Fruit fly (Drosophila melanogaster): ENCODE measurements around the gene CG1486.

CG1486 gene

DNA sequence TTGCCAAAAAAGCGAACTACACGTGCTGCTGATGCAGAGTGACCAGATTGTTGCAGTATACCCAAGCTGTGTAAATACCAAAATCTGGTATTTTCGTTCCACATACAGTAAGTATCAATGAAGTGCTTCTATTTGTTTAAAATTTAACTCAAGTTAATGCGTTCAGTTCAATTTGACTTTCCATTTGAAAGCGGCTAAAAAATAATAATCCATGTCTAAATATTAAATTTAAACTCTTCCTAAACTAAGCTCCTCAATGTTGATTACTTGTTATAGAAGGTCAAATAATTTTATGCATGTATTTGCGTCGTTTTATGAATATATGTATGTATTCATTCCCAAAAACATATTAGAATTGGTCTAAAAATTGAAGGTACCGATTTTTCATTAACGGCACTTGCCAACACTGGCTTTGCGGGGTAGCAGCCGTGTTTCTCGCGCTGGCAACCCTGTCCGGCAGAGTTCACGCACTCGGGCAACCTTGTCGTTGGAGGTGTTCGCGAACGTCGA is 26.0 kb downstream of the CG1486 start, which contains the start of the genes peng and sol (continued):
- TF ChIP-seq CG9797 (GFP tag; optimal IDR thresholded peaks at IDR 0.05) (peak; percentile 71), CoRest (tag; optimal IDR thresholded peaks at IDR 0.05) (peak; percentile 85)

DNA sequence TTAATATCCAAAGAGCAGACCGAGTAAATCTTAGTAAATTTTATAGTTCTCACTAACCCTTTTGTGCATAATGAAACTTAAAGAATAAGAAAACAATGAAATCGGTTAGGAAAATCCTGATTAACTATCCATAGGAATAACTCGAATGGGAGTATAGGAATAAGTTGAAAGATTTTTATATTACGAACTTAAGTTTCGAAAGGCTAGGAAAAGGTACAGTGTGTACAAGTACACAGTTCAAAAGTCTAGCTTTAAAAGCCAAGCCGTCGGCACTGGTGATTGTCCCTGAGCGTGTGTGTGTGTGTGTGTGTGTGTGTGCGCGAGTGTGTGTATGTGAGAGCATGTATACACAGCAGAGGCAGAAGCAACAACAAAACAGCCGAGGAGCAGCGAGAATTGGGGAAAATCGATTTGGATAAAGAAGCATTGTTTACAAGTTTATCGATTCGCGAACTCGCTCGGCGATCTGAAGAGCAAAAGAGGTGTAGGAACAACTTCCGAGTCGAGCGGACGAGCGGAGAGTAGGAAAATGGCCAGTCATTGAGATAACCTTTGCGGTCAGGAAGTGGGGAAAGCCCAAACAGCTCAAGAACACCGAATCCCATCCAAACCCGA is 27.5 kb downstream of the CG1486 start:
- TF ChIP-seq grau (tag; optimal IDR thresholded peaks at IDR 0.05) (peak; percentile 15), Sry-β (GFP tag; optimal IDR thresholded peaks at IDR 0.05) (peak; percentile 89), gro (GFP tag; optimal IDR thresholded peaks at IDR 0.05) (no peak), br (optimal IDR thresholded peaks at IDR 0.05) (no peak), Ets65A (GFP tag) (peak; percentile 35), Xrp1 (GFP tag; IDR thresholded peaks at IDR 0.05) (no peak), Sox100B (GFP tag; optimal IDR thresholded peaks at IDR 0.05) (no peak), MESR4 (GFP tag; optimal IDR thresholded peaks at IDR 0.05) (peak; percentile 9), cg (GFP tag; optimal IDR thresholded peaks at IDR 0.05) (peak; percentile 77), caup (GFP tag; optimal IDR thresholded peaks at IDR 0.05; ENCODE audit: severe bottlenecking) (no peak), sens (GFP tag) (peak; percentile 63), psq (GFP tag; optimal IDR thresholded peaks at IDR 0.05) (no peak), row (GFP tag; IDR thresholded peaks at IDR 0.05) (peak; percentile 51; the same call in 2 of the 3 replicates), MBD-R2 (GFP tag; IDR thresholded peaks at IDR 0.05) (peak; percentile 55), CG4360 (GFP tag; IDR thresholded peaks at IDR 0.05) (peak; percentile 40; the same call in 1 of the 2 replicates), onecut (GFP tag; IDR thresholded peaks at IDR 0.05) (peak; percentile 99), CG17612 (GFP tag; IDR thresholded peaks at IDR 0.05) (no peak)

DNA sequence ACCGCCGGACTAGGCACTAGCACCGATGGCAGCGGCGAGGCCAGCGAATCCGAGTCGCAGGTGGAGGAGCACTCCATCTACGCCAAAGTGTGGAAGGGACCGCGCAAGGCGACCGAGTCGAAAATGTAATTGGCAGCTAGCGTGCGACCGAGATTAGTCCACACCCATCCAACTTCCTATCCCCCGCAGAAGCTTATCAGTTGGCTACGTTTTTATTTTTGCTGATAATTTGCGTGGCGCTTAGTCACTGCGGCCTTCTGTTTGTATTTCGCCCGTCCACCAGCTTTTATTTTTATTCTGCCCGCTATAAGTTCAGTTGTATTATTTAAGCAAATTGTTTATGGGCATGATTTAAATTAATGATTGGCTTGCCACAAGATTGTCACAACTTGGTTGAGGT is 29.7 kb downstream of the CG1486 start:
- TF ChIP-seq CG1529 (GFP tag; optimal IDR thresholded peaks at IDR 0.05) = no peak
- peak; percentile 71 for TF ChIP-seq exex (tag; optimal IDR thresholded peaks at IDR 0.05)
- 0 out of 2 replicates have a peak, but pooled peaks have one; percentile 21 for TF ChIP-seq GATAe (GFP tag; conservative IDR thresholded peaks at IDR 0.05)
- TF ChIP-seq sug (tag; optimal IDR thresholded peaks at IDR 0.05) = peak; percentile 98
- TF ChIP-seq CG34376 (GFP tag; optimal IDR thresholded peaks at IDR 0.05) = peak; percentile 29
- no peak for TF ChIP-seq chif (GFP tag; optimal IDR thresholded peaks at IDR 0.05)

DNA sequence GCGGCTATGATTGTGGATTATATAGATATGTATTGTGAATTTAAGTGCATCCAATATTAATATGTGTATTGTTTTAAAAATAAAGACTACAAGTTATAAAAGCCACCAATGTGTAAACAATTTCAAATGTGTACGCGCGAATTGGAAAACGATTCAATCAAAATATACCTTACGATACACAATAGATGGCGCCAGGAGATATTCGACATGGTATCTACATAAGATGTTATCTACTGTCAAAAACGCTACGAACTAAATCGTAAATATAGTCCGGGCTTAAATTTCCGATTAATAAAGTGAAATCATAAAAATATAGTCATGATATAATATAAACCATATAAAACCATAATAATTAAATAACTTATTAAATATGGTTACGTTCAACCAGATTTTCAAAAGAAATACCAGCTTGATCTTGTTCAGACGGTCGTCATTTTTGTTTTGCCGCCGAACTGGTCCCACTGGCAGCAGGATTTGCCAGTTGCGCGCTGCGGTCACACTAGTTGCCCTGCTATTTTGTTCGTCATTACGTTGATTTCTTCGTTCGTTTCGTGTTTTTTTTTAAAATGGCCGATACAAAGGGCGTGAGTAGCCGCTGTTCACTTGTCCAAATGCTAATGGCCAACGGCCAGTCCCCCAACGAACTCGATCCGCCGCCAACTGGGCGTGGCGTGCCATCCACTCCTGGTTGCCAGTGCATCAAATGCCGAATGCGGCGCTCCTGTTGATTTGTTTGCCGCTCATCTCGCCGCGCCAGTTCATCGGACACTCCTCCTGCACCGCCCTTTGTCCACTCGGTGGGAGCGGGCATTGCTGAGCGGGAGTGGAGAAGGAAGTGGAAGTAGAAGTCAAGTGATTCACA is 34.2 kb downstream of the CG1486 start, which contains the start of gene Septin1:
Gene Septin1, plus strand, starts transcription at position 477 of the 862 bp plus-strand sequence.
- TF ChIP-seq CG9797 (GFP tag; optimal IDR thresholded peaks at IDR 0.05) = peak; percentile 94
- peak; percentile 77 for TF ChIP-seq pzg (GFP tag; optimal IDR thresholded peaks at IDR 0.05)
- peak; percentile 9 for TF ChIP-seq Med (GFP tag)
- no peak for TF ChIP-seq Myb (GFP tag; optimal IDR thresholded peaks at IDR 0.05)
- TF ChIP-seq Sin3A (optimal IDR thresholded peaks at IDR 0.05) = peak; percentile 14
- peak; percentile 57 for TF ChIP-seq CG14710 (tag; optimal IDR thresholded peaks at IDR 0.05)
- TF ChIP-seq CG11723 (GFP tag; optimal IDR thresholded peaks at IDR 0.05) = no peak
- peak; percentile 83 for TF ChIP-seq E2f2 (GFP tag; IDR thresholded peaks at IDR 0.05)
- no peak for TF ChIP-seq wdn (GFP tag; IDR thresholded peaks at IDR 0.05)
- TF ChIP-seq CG12659 (GFP tag; optimal IDR thresholded peaks at IDR 0.05) = peak; percentile 54
- TF ChIP-seq fd96Cb (tag; optimal IDR thresholded peaks at IDR 0.05) = no peak
- TF ChIP-seq CG2712 (tag; optimal IDR thresholded peaks at IDR 0.05) = peak; percentile 29
- peak in 1 of 2 experiments; percentile 4 for TF ChIP-seq bsh (GFP tag; optimal IDR thresholded peaks at IDR 0.05)
- peak; percentile 49; the same call in 1 of the 2 replicates for TF ChIP-seq amos (GFP tag; IDR thresholded peaks at IDR 0.05; ENCODE audit: partially characterized antibody)
- TF ChIP-seq CG17912 (GFP tag; optimal IDR thresholded peaks at IDR 0.05) = no peak
- TF ChIP-seq dmrt11E (tag; optimal IDR thresholded peaks at IDR 0.05) = no peak
- peak; percentile 79 for TF ChIP-seq gfzf (GFP tag; optimal IDR thresholded peaks at IDR 0.05)
- no peak for TF ChIP-seq Fer1 (GFP tag; optimal IDR thresholded peaks at IDR 0.05)
- peak; percentile 10 for TF ChIP-seq Nf-YC (tag; optimal IDR thresholded peaks at IDR 0.05)
- TF ChIP-seq Dll (GFP tag; IDR thresholded peaks at IDR 0.05; ENCODE audit: partially characterized antibody) = no peak
